Worm (Caenorhabditis elegans): ENCODE measurements around the gene srg-69.

The srg-69 gene

DNA sequence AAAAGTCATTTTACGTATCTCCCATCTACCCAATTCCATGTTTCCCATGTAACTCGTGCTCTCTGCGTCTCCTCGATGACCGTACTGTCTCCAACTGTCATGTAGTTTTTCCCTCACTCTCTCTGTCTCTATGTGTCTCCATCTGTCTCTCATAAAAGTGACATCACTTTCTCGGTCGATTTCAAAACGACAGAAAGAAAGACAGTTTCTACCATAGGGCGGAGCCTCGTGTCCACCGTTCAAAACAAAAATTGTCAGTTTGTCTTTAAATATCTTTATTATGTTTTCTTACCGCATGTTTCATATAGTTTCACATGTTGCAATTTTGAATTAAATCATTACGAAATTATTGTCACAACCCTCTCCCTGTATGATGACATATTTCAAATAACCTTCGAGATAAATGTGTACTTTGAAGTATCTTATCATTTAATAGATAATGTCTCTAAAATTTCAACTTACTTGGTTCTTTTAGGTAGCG, 25.2 kb upstream of the srg-69 start (continued):
- TF ChIP-seq ceh-44 (GFP tag; IDR thresholded peaks at IDR 0.05): no peak
- TF ChIP-seq rbr-2 (tag; optimal IDR thresholded peaks at IDR 0.05): peak; percentile 68
- TF ChIP-seq egl-43 (GFP tag; IDR thresholded peaks at IDR 0.05): no peak
- peak; percentile 61 for TF ChIP-seq cey-2 (tag; optimal IDR thresholded peaks at IDR 0.05; ENCODE audit: borderline replicate concordance, insufficient read depth)
- TF ChIP-seq fos-1 (tag; optimal IDR thresholded peaks at IDR 0.05): peak; percentile 60
- peak; percentile 58 for TF ChIP-seq lin-1 (GFP tag; IDR thresholded peaks at IDR 0.05)
- peak; percentile 72 for TF ChIP-seq jun-1 (tag; optimal IDR thresholded peaks at IDR 0.05)
- TF ChIP-seq set-16 (GFP tag; IDR thresholded peaks at IDR 0.05): 0 out of 2 replicates have a peak, but pooled peaks have one; percentile 10
- no peak for TF ChIP-seq zag-1 (tag; optimal IDR thresholded peaks at IDR 0.05)
- peak; percentile 91 for TF ChIP-seq nhr-102 (tag; optimal IDR thresholded peaks at IDR 0.05)
- TF ChIP-seq arid-1 (GFP tag; conservative IDR thresholded peaks at IDR 0.05): 0 out of 2 replicates have a peak, but pooled peaks have one; percentile 22
- TF ChIP-seq T26A8.4 (GFP tag; IDR thresholded peaks at IDR 0.05): peak; percentile 64
- 0 out of 2 replicates have a peak, but pooled peaks have one; percentile 42 for TF ChIP-seq saeg-2 (GFP tag; IDR thresholded peaks at IDR 0.05)
- TF ChIP-seq snpc-4 (tag; optimal IDR thresholded peaks at IDR 0.05): no peak
- TF ChIP-seq nhr-76 (tag; optimal IDR thresholded peaks at IDR 0.05): peak; percentile 41
- TF ChIP-seq daf-12 (tag; optimal IDR thresholded peaks at IDR 0.05): no peak
- TF ChIP-seq unc-130 (GFP tag; optimal IDR thresholded peaks at IDR 0.05): no peak
- TF ChIP-seq nhr-25 (tag; optimal IDR thresholded peaks at IDR 0.05; ENCODE audit: borderline replicate concordance, insufficient read depth): peak; percentile 95
- TF ChIP-seq ceh-82 (tag; optimal IDR thresholded peaks at IDR 0.05): no peak
- TF ChIP-seq dmd-9 (GFP tag; IDR thresholded peaks at IDR 0.05): no peak
- no peak for TF ChIP-seq ceh-32 (tag; optimal IDR thresholded peaks at IDR 0.05; ENCODE audit: poor library complexity)
- TF ChIP-seq T20F7.1 (GFP tag; optimal IDR thresholded peaks at IDR 0.05): peak; percentile 64
- no peak for TF ChIP-seq lin-39 (tag; optimal IDR thresholded peaks at IDR 0.05)
- TF ChIP-seq Y75B8A.6 (GFP tag; IDR thresholded peaks at IDR 0.05): no peak
- TF ChIP-seq nhr-41 (GFP tag; IDR thresholded peaks at IDR 0.05): no peak
- peak; percentile 81 for TF ChIP-seq mxl-3 (GFP tag; optimal IDR thresholded peaks at IDR 0.05)
- TF ChIP-seq lin-13 (GFP tag; optimal IDR thresholded peaks at IDR 0.05): peak; percentile 65
- TF ChIP-seq aha-1 (tag): peak; percentile 77
- peak; percentile 63 for TF ChIP-seq nhr-11 (tag; optimal IDR thresholded peaks at IDR 0.05)
- TF ChIP-seq zfp-3 (GFP tag; conservative IDR thresholded peaks at IDR 0.05): 0 out of 2 replicates have a peak, but pooled peaks have one; percentile 27
- no peak for TF ChIP-seq lin-29 (GFP tag; IDR thresholded peaks at IDR 0.05)
- TF ChIP-seq Y105C5A.15 (GFP tag; IDR thresholded peaks at IDR 0.05): no peak
- 0 out of 2 replicates have a peak, but pooled peaks have one; percentile 60 for TF ChIP-seq madf-9 (GFP tag; conservative IDR thresholded peaks at IDR 0.05)
- no peak for TF ChIP-seq F26F4.8 (GFP tag; conservative IDR thresholded peaks at IDR 0.05)
- no peak for TF ChIP-seq zfp-2 (tag; optimal IDR thresholded peaks at IDR 0.05)
- TF ChIP-seq ceh-62 (tag; optimal IDR thresholded peaks at IDR 0.05): no peak
- TF ChIP-seq ztf-11 (tag; optimal IDR thresholded peaks at IDR 0.05): no peak
- peak; percentile 64 to 100 for TF ChIP-seq unc-62 (GFP tag; optimal IDR thresholded peaks at IDR 0.05 in 1 of 2)
- no peak for TF ChIP-seq unc-62 (tag; optimal IDR thresholded peaks at IDR 0.05)
- TF ChIP-seq skn-1 (tag; optimal IDR thresholded peaks at IDR 0.05): no peak
- peak; percentile 98 for TF ChIP-seq dmd-6 (GFP tag; IDR thresholded peaks at IDR 0.05)
- TF ChIP-seq zip-11 (GFP tag; IDR thresholded peaks at IDR 0.05): no peak
- no peak for TF ChIP-seq egl-27 (tag; optimal IDR thresholded peaks at IDR 0.05)
- TF ChIP-seq mdl-1 (tag; optimal IDR thresholded peaks at IDR 0.05): peak; percentile 74 to 92
- TF ChIP-seq ZK337.2 (GFP tag; IDR thresholded peaks at IDR 0.05): no peak; the same call in 1 of the 2 replicates
- no peak for TF ChIP-seq vab-7 (GFP tag; IDR thresholded peaks at IDR 0.05)
- peak; percentile 76 for TF ChIP-seq nhr-77 (tag; optimal IDR thresholded peaks at IDR 0.05)
- TF ChIP-seq ces-1 (GFP tag; optimal IDR thresholded peaks at IDR 0.05): no peak
- TF ChIP-seq madf-5 (GFP tag; IDR thresholded peaks at IDR 0.05): no peak
- TF ChIP-seq zip-2 (tag; optimal IDR thresholded peaks at IDR 0.05): peak; percentile 18
- peak; percentile 88 for TF ChIP-seq nhr-28 (tag; optimal IDR thresholded peaks at IDR 0.05)
- TF ChIP-seq lin-38 (GFP tag; IDR thresholded peaks at IDR 0.05): peak; percentile 36
